ENCODE assay signal across 2 fruit fly cellular contexts in the genomic region with DNA sequence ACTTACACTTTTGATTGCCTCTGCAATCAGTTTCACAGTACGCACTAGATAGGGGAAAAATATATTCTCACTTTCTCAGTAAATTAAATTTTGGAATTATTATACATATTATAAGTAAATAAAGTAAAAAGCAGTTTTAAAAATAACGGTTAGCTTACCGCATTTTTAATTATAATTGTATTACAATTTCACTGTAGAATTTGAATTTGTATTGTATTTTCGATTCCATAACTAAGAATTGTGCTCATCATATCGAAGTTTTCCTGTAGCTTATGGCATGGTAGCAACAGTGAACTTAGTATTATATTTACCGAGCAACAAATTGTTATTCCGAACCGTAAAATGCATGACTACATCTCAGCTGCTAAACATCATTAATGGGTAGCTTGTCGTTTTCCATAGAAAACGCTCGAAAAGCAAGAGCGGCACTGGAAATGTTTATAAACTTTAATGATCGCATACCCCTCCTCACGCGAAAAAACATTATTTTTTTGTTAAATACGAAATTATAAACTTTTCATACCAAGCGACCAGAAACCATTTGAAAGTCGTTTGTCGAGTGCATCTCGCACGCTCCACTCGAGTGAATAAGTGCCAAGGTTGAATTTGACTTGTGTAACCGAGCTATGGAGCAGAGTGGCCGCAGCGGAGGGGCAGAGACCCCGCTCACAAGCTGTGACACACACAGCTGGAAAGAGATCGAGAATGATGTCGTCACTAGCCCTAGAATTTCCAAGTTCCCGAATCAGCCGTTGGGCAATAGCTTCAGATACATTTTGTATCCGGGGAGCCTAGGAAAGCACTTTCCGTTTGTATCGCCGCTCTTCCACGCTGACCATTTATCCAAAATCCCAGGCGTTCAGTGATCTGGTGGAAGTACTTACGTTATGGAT.
A peak's percentile ranks its signal among the peaks of the same experiment; 100 is the strongest.
TF ChIP-seq lines count a peak whose summit lies in the region.

No protein-coding gene starts in this region.

TF ChIP-seq in whole organism, embryonic, 481 proteins besides CTCF, POLR2A, EP300 and RAD21 (continued from another document and continues in another):
- TF ChIP-seq CG12769 (tag; optimal IDR thresholded peaks at IDR 0.05; lab: Kevin White, UChicago) (peak; percentile 100), YL-1 (GFP tag; optimal IDR thresholded peaks at IDR 0.05; lab: Kevin White, UChicago) (peak; percentile 84), CG12155 (GFP tag; optimal IDR thresholded peaks at IDR 0.05; lab: Kevin White, UChicago) (peak; percentile 87), CG10431 (GFP tag; optimal IDR thresholded peaks at IDR 0.05; lab: Kevin White, UChicago) (peak; percentile 84), CG34422 (GFP tag; IDR thresholded peaks at IDR 0.05; lab: Robert Waterston, UW) (peak; percentile 86), Lim3 (GFP tag; IDR thresholded peaks at IDR 0.05; lab: Robert Waterston, UW) (peak; percentile 35; the same call in 1 of the 2 replicates), Dp (GFP tag; optimal IDR thresholded peaks at IDR 0.05; lab: Kevin White, UChicago) (no peak), ac (GFP tag; optimal IDR thresholded peaks at IDR 0.05; lab: Kevin White, UChicago) (no peak), Taf1 (GFP tag; IDR thresholded peaks at IDR 0.05; lab: Robert Waterston, UW) (peak; percentile 87), Camta (GFP tag; optimal IDR thresholded peaks at IDR 0.05; lab: Kevin White, UChicago) (no peak), CG10366 (GFP tag; IDR thresholded peaks at IDR 0.05; lab: Robert Waterston, UW) (peak; percentile 96), CG16779 (GFP tag; IDR thresholded peaks at IDR 0.05; lab: Robert Waterston, UW) (no peak), jing (GFP tag; optimal IDR thresholded peaks at IDR 0.05; lab: Kevin White, UChicago) (peak; percentile 85), nerfin-1 (tag; optimal IDR thresholded peaks at IDR 0.05; lab: Kevin White, UChicago) (peak; percentile 89), tap (tag; optimal IDR thresholded peaks at IDR 0.05; lab: Kevin White, UChicago) (peak; percentile 93), CG14965 (GFP tag; optimal IDR thresholded peaks at IDR 0.05; lab: Kevin White, UChicago; ENCODE audit: borderline replicate concordance) (no peak), cg (GFP tag; optimal IDR thresholded peaks at IDR 0.05; lab: Kevin White, UChicago) (no peak), dan (GFP tag; IDR thresholded peaks at IDR 0.05; lab: Robert Waterston, UW) (no peak), jigr1 (GFP tag; IDR thresholded peaks at IDR 0.05; lab: Robert Waterston, UW) (peak; percentile 82), bowl (GFP tag; IDR thresholded peaks at IDR 0.05; lab: Robert Waterston, UW) (peak; percentile 68; the same call in 1 of the 2 replicates), Xbp1 (GFP tag; optimal IDR thresholded peaks at IDR 0.05; lab: Kevin White, UChicago) (peak; percentile 89), da (GFP tag; optimal IDR thresholded peaks at IDR 0.05; lab: Kevin White, UChicago) (no peak), CG4617 (GFP tag; optimal IDR thresholded peaks at IDR 0.05; lab: Kevin White, UChicago; ENCODE audit: borderline replicate concordance) (peak; percentile 53), CG6854 (GFP tag; optimal IDR thresholded peaks at IDR 0.05; lab: Kevin White, UChicago) (peak; percentile 85), Side (GFP tag; optimal IDR thresholded peaks at IDR 0.05; lab: Kevin White, UChicago) (peak; percentile 16), stc (GFP tag; IDR thresholded peaks at IDR 0.05; lab: Robert Waterston, UW) (peak; percentile 85), CG32767 (GFP tag; IDR thresholded peaks at IDR 0.05; lab: Robert Waterston, UW) (peak; percentile 95), CrebB (tag; optimal IDR thresholded peaks at IDR 0.05; lab: Kevin White, UChicago) (peak; percentile 74), lmd (GFP tag; IDR thresholded peaks at IDR 0.05; lab: Robert Waterston, UW) (peak; percentile 91), en (GFP tag; optimal IDR thresholded peaks at IDR 0.05; lab: Kevin White, UChicago) (no peak), CG5245 (GFP tag; optimal IDR thresholded peaks at IDR 0.05; lab: Kevin White, UChicago) (peak; percentile 34), Dll (GFP tag; IDR thresholded peaks at IDR 0.05; lab: Robert Waterston, UW; ENCODE audit: partially characterized antibody) (no peak), CG15011 (GFP tag; optimal IDR thresholded peaks at IDR 0.05; lab: Kevin White, UChicago) (peak; percentile 84), pros (GFP tag; optimal IDR thresholded peaks at IDR 0.05; lab: Kevin White, UChicago) (peak; percentile 11), Fer1 (GFP tag; optimal IDR thresholded peaks at IDR 0.05; lab: Kevin White, UChicago) (peak; percentile 93), unc-4 (GFP tag; IDR thresholded peaks at IDR 0.05; lab: Robert Waterston, UW; ENCODE audit: partially characterized antibody) (0 out of 2 replicates have a peak, but pooled peaks have one; percentile 21), fd64A (GFP tag; optimal IDR thresholded peaks at IDR 0.05; lab: Kevin White, UChicago) (no peak), Dip3 (GFP tag; optimal IDR thresholded peaks at IDR 0.05; lab: Kevin White, UChicago) (peak; percentile 23), CG4730 (GFP tag; IDR thresholded peaks at IDR 0.05; lab: Robert Waterston, UW) (peak; percentile 89), CG10321 (GFP tag; IDR thresholded peaks at IDR 0.05; lab: Robert Waterston, UW) (peak; percentile 76; the same call in 1 of the 2 replicates), shn (GFP tag; optimal IDR thresholded peaks at IDR 0.05; lab: Kevin White, UChicago) (no peak), Deaf1 (tag; optimal IDR thresholded peaks at IDR 0.05; lab: Kevin White, UChicago) (peak; percentile 75), sc (optimal IDR thresholded peaks at IDR 0.05; lab: Kevin White, UChicago) (no peak), sc (GFP tag; optimal IDR thresholded peaks at IDR 0.05; lab: Kevin White, UChicago) (peak; percentile 78), bbx (GFP tag; IDR thresholded peaks at IDR 0.05; lab: Robert Waterston, UW; ENCODE audit: partially characterized antibody) (no peak), CG16815 (GFP tag; optimal IDR thresholded peaks at IDR 0.05; lab: Kevin White, UChicago) (peak; percentile 88), dpn (GFP tag; optimal IDR thresholded peaks at IDR 0.05; lab: Kevin White, UChicago) (peak; percentile 19 to 93), pzg (GFP tag; optimal IDR thresholded peaks at IDR 0.05; lab: Kevin White, UChicago) (no peak), Atf3 (GFP tag; optimal IDR thresholded peaks at IDR 0.05; lab: Kevin White, UChicago) (no peak), C15 (GFP tag; IDR thresholded peaks at IDR 0.05; lab: Robert Waterston, UW) (peak; percentile 61; the same call in 1 of the 3 replicates), pb (GFP tag; optimal IDR thresholded peaks at IDR 0.05; lab: Kevin White, UChicago) (no peak), ap (GFP tag; IDR thresholded peaks at IDR 0.05; lab: Robert Waterston, UW) (peak; percentile 79), CG15696 (tag; optimal IDR thresholded peaks at IDR 0.05; lab: Kevin White, UChicago) (peak; percentile 72), schlank (tag; optimal IDR thresholded peaks at IDR 0.05; lab: Kevin White, UChicago) (peak; percentile 82), CG18764 (GFP tag; optimal IDR thresholded peaks at IDR 0.05; lab: Kevin White, UChicago) (peak; percentile 78), p53 (GFP tag; optimal IDR thresholded peaks at IDR 0.05; lab: Kevin White, UChicago) (no peak), eyg (GFP tag; optimal IDR thresholded peaks at IDR 0.05; lab: Kevin White, UChicago) (no peak), CG11560 (tag; IDR thresholded peaks at IDR 0.05; lab: Robert Waterston, UW) (peak; percentile 75), CG2712 (tag; optimal IDR thresholded peaks at IDR 0.05; lab: Kevin White, UChicago) (peak; percentile 96)

TF ChIP-seq in whole organism, prepupa, 60 proteins besides CTCF, POLR2A, EP300 and RAD21 (continued from another document):
- TF ChIP-seq CG9139 (GFP tag; optimal IDR thresholded peaks at IDR 0.05; lab: Kevin White, UChicago): no peak
- peak; percentile 77 for TF ChIP-seq Sox15 (GFP tag; optimal IDR thresholded peaks at IDR 0.05; lab: Kevin White, UChicago)
- peak; percentile 69 for TF ChIP-seq CG3919 (GFP tag; optimal IDR thresholded peaks at IDR 0.05; lab: Kevin White, UChicago)
- peak; percentile 68 for TF ChIP-seq cyc (GFP tag; optimal IDR thresholded peaks at IDR 0.05; lab: Kevin White, UChicago)
- peak; percentile 88 for TF ChIP-seq CG15336 (GFP tag; IDR thresholded peaks at IDR 0.05; lab: Robert Waterston, UW)
- TF ChIP-seq svp (GFP tag; lab: Kevin White, UChicago): peak; percentile 49
- peak; percentile 68 for TF ChIP-seq CG8319 (GFP tag; optimal IDR thresholded peaks at IDR 0.05; lab: Kevin White, UChicago)
- TF ChIP-seq Smox (GFP tag; optimal IDR thresholded peaks at IDR 0.05; lab: Kevin White, UChicago): peak; percentile 69
- peak; percentile 84 for TF ChIP-seq esn (GFP tag; optimal IDR thresholded peaks at IDR 0.05; lab: Kevin White, UChicago)
- TF ChIP-seq ss (GFP tag; optimal IDR thresholded peaks at IDR 0.05; lab: Kevin White, UChicago): peak; percentile 10 to 42
- peak; percentile 45 for TF ChIP-seq Sox14 (GFP tag; optimal IDR thresholded peaks at IDR 0.05; lab: Kevin White, UChicago)
- TF ChIP-seq OdsH (GFP tag; optimal IDR thresholded peaks at IDR 0.05; lab: Kevin White, UChicago): peak; percentile 91
- peak; percentile 70 for TF ChIP-seq CG4318 (GFP tag; optimal IDR thresholded peaks at IDR 0.05; lab: Kevin White, UChicago)
- TF ChIP-seq Lpt (GFP tag; optimal IDR thresholded peaks at IDR 0.05; lab: Kevin White, UChicago): peak; percentile 54
